Fruit fly (Drosophila melanogaster) whole organism, embryonic: Measurements from ENCODE around the gene CG15404.

Source experiments
- ATbp ChIP-seq: fragments of 200-800 bp; sonication (Bioruptor generic); optimal IDR thresholded peaks from 2 replicates; lab custom pipeline; 2017; ENCODE audit warnings: missing biosample characterization, mild to moderate bottlenecking, missing genetic modification characterization, missing genetic modification reagents
- Abd-B ChIP-seq: fragments of 200-800 bp; sonication (Bioruptor generic); optimal IDR thresholded peaks from 2 replicates; lab custom pipeline; 2018; ENCODE audit warnings: missing biosample characterization, mild to moderate bottlenecking, missing genetic modification characterization, moderate library complexity
- CG10543 ChIP-seq: fragments of 200-800 bp; sonication (Bioruptor generic); optimal IDR thresholded peaks from 3 replicates; lab custom pipeline; 2017; ENCODE audit warnings: missing biosample characterization, mild to moderate bottlenecking, missing genetic modification characterization, moderate library complexity
- CG10979 ChIP-seq: fragments of 200-800 bp; sonication (Bioruptor generic); optimal IDR thresholded peaks from 2 replicates; lab custom pipeline; 2018; ENCODE audit warnings: missing biosample characterization, mild to moderate bottlenecking, missing genetic modification characterization, moderate library complexity
- CG11504 ChIP-seq: fragments of 200-800 bp; sonication (Bioruptor generic); optimal IDR thresholded peaks from 3 replicates; lab custom pipeline; 2019; ENCODE audit warnings: missing biosample characterization, mild to moderate bottlenecking, missing genetic modification characterization, moderate library complexity
- CG12769 ChIP-seq: fragments of 200-800 bp; sonication (Bioruptor generic); optimal IDR thresholded peaks from 2 replicates; lab custom pipeline; 2019; ENCODE audit warnings: missing biosample characterization, mild to moderate bottlenecking, missing genetic modification characterization, moderate library complexity
- CG12942 ChIP-seq: fragments of 200-800 bp; sonication (Bioruptor generic); optimal IDR thresholded peaks from 3 replicates; lab custom pipeline; 2016; ENCODE audit warnings: missing biosample characterization, missing genetic modification characterization
- CG13287 ChIP-seq: fragments of 200-800 bp; sonication (Bioruptor generic); IDR thresholded peaks from 2 replicates; pipeline ENCODE4 v1.3.6; 2022; ENCODE audit warnings: missing biosample characterization, missing genetic modification characterization; ENCODE audit not compliant: partially characterized antibody
- CG2120 ChIP-seq: fragments of 200-800 bp; sonication (Bioruptor generic); optimal IDR thresholded peaks from 3 replicates; lab custom pipeline; 2016; ENCODE audit warnings: missing biosample characterization, missing genetic modification characterization
- CG33557 ChIP-seq: fragments of 200-800 bp; sonication (Bioruptor generic); optimal IDR thresholded peaks from 2 replicates; lab custom pipeline; 2019; ENCODE audit warnings: missing biosample characterization, mild to moderate bottlenecking, missing genetic modification characterization, moderate library complexity
- CG5953 ChIP-seq: fragments of 200-800 bp; sonication (Bioruptor generic); IDR thresholded peaks from 2 replicates; pipeline ENCODE4 v1.3.6; 2022; ENCODE audit warnings: missing biosample characterization, missing genetic modification characterization
- CG6689 ChIP-seq: fragments of 200-800 bp; sonication (Bioruptor generic); IDR thresholded peaks from 2 replicates; pipeline ENCODE4 v1.3.6; 2022; ENCODE audit warnings: missing biosample characterization, missing genetic modification characterization
- CG6791 ChIP-seq: fragments of 200-800 bp; sonication (Bioruptor generic); IDR thresholded peaks from 3 replicates; pipeline ENCODE4 v1.3.6; 2022; ENCODE audit warnings: missing biosample characterization, missing genetic modification characterization; ENCODE audit not compliant: partially characterized antibody
- CG7745 ChIP-seq: fragments of 200-800 bp; sonication (Bioruptor generic); optimal IDR thresholded peaks from 2 replicates; lab custom pipeline; 2018; ENCODE audit warnings: missing biosample characterization, mild to moderate bottlenecking, missing genetic modification characterization, moderate library complexity
- CG8765 ChIP-seq: fragments of 200-800 bp; sonication (Bioruptor generic); IDR thresholded peaks from 2 replicates; pipeline ENCODE4 v1.3.6; 2022; ENCODE audit warnings: missing biosample characterization, missing genetic modification characterization
- CTCF ChIP-seq: fragments of 200-800 bp; sonication (Bioruptor generic); optimal IDR thresholded peaks from 2 replicates; lab custom pipeline; 2017; ENCODE audit warnings: missing biosample characterization, mild to moderate bottlenecking, missing genetic modification characterization, moderate library complexity
- Camta ChIP-seq: fragments of 200-800 bp; sonication (Bioruptor generic); optimal IDR thresholded peaks from 2 replicates; lab custom pipeline; 2016; ENCODE audit warnings: missing biosample characterization, missing genetic modification characterization
- D ChIP-seq, 2 experiments: fragments of 200-800 bp in 1 of 2; fragments of >200 bp in 1 of 2; sonication (Bioruptor generic) in 1 of 2; optimal IDR thresholded peaks; 2 replicates in 1 of 2; 3 replicates in 1 of 2; lab custom pipeline; 2017; ENCODE audit warnings: mild to moderate bottlenecking in 1 of 2, missing biosample characterization in 1 of 2, missing genetic modification characterization in 1 of 2, missing genetic modification reagents in 1 of 2
- D19B ChIP-seq: fragments of 200-800 bp; sonication (Bioruptor generic); optimal IDR thresholded peaks from 2 replicates; lab custom pipeline; 2017; ENCODE audit warnings: missing biosample characterization, mild to moderate bottlenecking, missing genetic modification characterization
- Dad ChIP-seq: fragments of 200-800 bp; sonication (Bioruptor generic); optimal IDR thresholded peaks from 3 replicates; lab custom pipeline; 2016; ENCODE audit warnings: missing biosample characterization, missing genetic modification characterization
- Drgx ChIP-seq: fragments of 200-800 bp; sonication (Bioruptor generic); IDR thresholded peaks from 2 replicates; pipeline ENCODE4 v1.3.6; 2022; ENCODE audit warnings: missing biosample characterization, missing genetic modification characterization
- H2.0 ChIP-seq: fragments of 200-800 bp; sonication (Bioruptor generic); IDR thresholded peaks from 2 replicates; pipeline ENCODE4 v1.3.6; 2022; ENCODE audit warnings: missing biosample characterization, missing genetic modification characterization
- HLH54F ChIP-seq: fragments of 200-800 bp; sonication (Bioruptor generic); optimal IDR thresholded peaks from 3 replicates; lab custom pipeline; 2016; ENCODE audit warnings: missing biosample characterization, missing genetic modification characterization
- Hey ChIP-seq: fragments of 200-800 bp; sonication (Bioruptor generic); optimal IDR thresholded peaks from 3 replicates; lab custom pipeline; 2018; ENCODE audit warnings: missing biosample characterization, mild to moderate bottlenecking, missing genetic modification characterization
- HmgD ChIP-seq: fragments of 200-800 bp; sonication (Bioruptor generic); optimal IDR thresholded peaks from 3 replicates; lab custom pipeline; 2016; ENCODE audit warnings: missing biosample characterization, missing genetic modification characterization
- Hr51 ChIP-seq, 2 experiments: fragments of 200-800 bp; sonication (Bioruptor generic); optimal IDR thresholded peaks; 2 replicates in 1 of 2; 3 replicates in 1 of 2; lab custom pipeline; 2016 to 2018; ENCODE audit warnings: missing biosample characterization in 2 of 2, missing genetic modification characterization in 2 of 2, mild to moderate bottlenecking in 1 of 2, moderate library complexity in 1 of 2
- Kr ChIP-seq: fragments of 200-800 bp; sonication (Bioruptor generic); optimal IDR thresholded peaks from 2 replicates; lab custom pipeline; 2017; ENCODE audit warnings: missing biosample characterization, mild to moderate bottlenecking, missing genetic modification characterization
- Xrp1 ChIP-seq: fragments of 200-800 bp; sonication (Bioruptor generic); IDR thresholded peaks from 2 replicates; pipeline ENCODE4 v1.3.6; 2022; ENCODE audit warnings: missing biosample characterization, missing genetic modification characterization
- YL-1 ChIP-seq: fragments of 200-800 bp; sonication (Bioruptor generic); optimal IDR thresholded peaks from 3 replicates; lab custom pipeline; 2017; ENCODE audit warnings: missing biosample characterization, mild to moderate bottlenecking, missing genetic modification characterization
- crol ChIP-seq: fragments of 200-800 bp; sonication (Bioruptor generic); IDR thresholded peaks from 2 replicates; pipeline ENCODE4 v1.3.6; 2022; ENCODE audit warnings: missing biosample characterization, missing genetic modification characterization
- da ChIP-seq: fragments of 200-800 bp; sonication (Bioruptor generic); optimal IDR thresholded peaks from 2 replicates; lab custom pipeline; 2016; ENCODE audit warnings: missing biosample characterization, missing genetic modification characterization
- fd64A ChIP-seq: fragments of 200-800 bp; sonication (Bioruptor generic); optimal IDR thresholded peaks from 3 replicates; lab custom pipeline; 2018; ENCODE audit warnings: missing biosample characterization, mild to moderate bottlenecking, missing genetic modification characterization
- gcm2 ChIP-seq: fragments of 200-800 bp; sonication (Bioruptor generic); optimal IDR thresholded peaks from 2 replicates; lab custom pipeline; 2016; ENCODE audit warnings: missing biosample characterization, missing genetic modification characterization
- gem ChIP-seq: fragments of 200-800 bp; sonication (Bioruptor generic); optimal IDR thresholded peaks from 2 replicates; lab custom pipeline; 2019; ENCODE audit warnings: missing biosample characterization, mild to moderate bottlenecking, missing genetic modification characterization, moderate library complexity
- hth ChIP-seq: fragments of >200 bp; optimal IDR thresholded peaks from 2 replicates; lab custom pipeline; 2017; ENCODE audit warnings: inconsistent platforms
- lmd ChIP-seq: fragments of 200-800 bp; sonication (Bioruptor generic); IDR thresholded peaks from 2 replicates; pipeline ENCODE4 v1.3.6; 2022; ENCODE audit warnings: missing biosample characterization, missing genetic modification characterization
- nerfin-1 ChIP-seq: fragments of 200-800 bp; sonication (Bioruptor generic); optimal IDR thresholded peaks from 3 replicates; lab custom pipeline; 2019; ENCODE audit warnings: missing biosample characterization, mild to moderate bottlenecking, missing genetic modification characterization, moderate library complexity
- onecut ChIP-seq: fragments of 200-800 bp; sonication (Bioruptor generic); IDR thresholded peaks from 2 replicates; pipeline ENCODE4 v1.3.6; 2022; ENCODE audit warnings: missing biosample characterization, missing genetic modification characterization
- salm ChIP-seq: fragments of 200-800 bp; sonication (Bioruptor generic); optimal IDR thresholded peaks from 2 replicates; lab custom pipeline; 2018; ENCODE audit warnings: missing biosample characterization, mild to moderate bottlenecking, missing genetic modification characterization
- sim ChIP-seq: fragments of 200-800 bp; sonication (Bioruptor generic); IDR thresholded peaks from 2 replicates; pipeline ENCODE4 v1.3.6; 2022; ENCODE audit warnings: missing biosample characterization, missing genetic modification characterization
- sima ChIP-seq: fragments of 200-800 bp; sonication (Bioruptor generic); optimal IDR thresholded peaks from 2 replicates; lab custom pipeline; 2016; ENCODE audit warnings: missing biosample characterization, missing genetic modification characterization
- stc ChIP-seq: fragments of 200-800 bp; sonication (Bioruptor generic); IDR thresholded peaks from 2 replicates; pipeline ENCODE4 v1.3.6; 2022; ENCODE audit warnings: missing biosample characterization, missing genetic modification characterization
- wek ChIP-seq: fragments of 200-800 bp; sonication (Bioruptor generic); optimal IDR thresholded peaks from 3 replicates; lab custom pipeline; 2018; ENCODE audit warnings: missing biosample characterization, mild to moderate bottlenecking, missing genetic modification characterization, moderate library complexity

Gene CG15404

DNA sequence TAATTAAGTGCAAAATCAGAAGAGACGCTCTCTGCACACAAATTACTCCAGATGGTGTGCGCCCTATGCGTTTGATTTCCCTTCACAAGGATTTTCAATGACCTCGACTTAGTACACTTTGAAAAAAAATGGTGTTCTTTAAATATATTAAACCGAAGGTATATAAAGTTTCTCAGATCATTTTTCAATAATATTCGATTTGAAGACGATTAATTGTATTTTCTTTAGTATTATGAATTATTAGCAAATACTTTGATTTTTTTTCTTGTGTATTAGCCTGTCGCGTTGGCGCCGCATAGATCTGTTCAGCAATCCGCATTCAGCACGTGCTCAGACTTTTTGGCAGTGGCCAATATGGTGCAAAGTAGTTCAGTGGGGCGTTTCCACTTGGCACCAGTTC is 46.0 kb upstream of the CG15404 start (continued):
- TF ChIP-seq Abd-B (GFP tag; lab: Kevin White, UChicago) (no peak), gem (tag; lab: Kevin White, UChicago) (peak; percentile 53), HmgD (GFP tag; lab: Kevin White, UChicago) (no peak), Drgx (GFP tag; lab: Robert Waterston, UW) (no peak), Xrp1 (0 out of 2 replicates have a peak, but pooled peaks have one; percentile 6), Dad (GFP tag; lab: Kevin White, UChicago) (no peak), Hr51 (GFP tag; optimal IDR thresholded peaks at IDR 0.05; lab: Kevin White, UChicago) (peak in 1 of 2 experiments; percentile 12), CG10979 (peak; percentile 46)
- TF ChIP-seq, all 482 proteins: peak for 26

DNA sequence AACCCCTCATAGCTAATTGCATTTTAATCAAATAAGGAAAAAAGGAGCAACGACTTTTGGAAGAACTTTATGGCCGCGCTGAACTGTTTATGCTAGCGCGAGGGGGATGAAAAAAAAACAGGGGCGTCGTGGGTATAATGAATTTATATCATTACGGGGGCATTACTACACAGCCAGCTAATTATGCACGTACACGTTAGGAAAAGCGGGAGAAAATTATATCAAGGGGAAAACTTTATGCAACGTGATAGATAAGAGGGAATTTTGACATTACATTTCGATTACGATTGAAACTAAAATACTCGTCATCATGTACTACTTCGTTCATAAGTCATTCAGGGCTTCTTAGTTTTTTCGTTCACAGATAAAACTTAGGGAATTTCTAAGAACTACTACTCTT is 45.4 kb upstream of the CG15404 start, which contains the start of gene CG15403:
Gene CG15403 (plus strand): TSS at position 301 of the 400 bp plus-strand sequence.
- TF ChIP-seq D19B, result no peak
- no peak for TF ChIP-seq CG8765
- TF ChIP-seq lmd (GFP tag; lab: Robert Waterston, UW), result no peak
- no peak for TF ChIP-seq gcm2 (GFP tag; lab: Kevin White, UChicago)
- TF ChIP-seq da, result no peak
- no peak for TF ChIP-seq HLH54F
- TF ChIP-seq H2.0, result no peak
- TF ChIP-seq D (optimal IDR thresholded peaks at IDR 0.05; lab: Kevin White, UChicago), result no peak
- TF ChIP-seq D (GFP tag; optimal IDR thresholded peaks at IDR 0.05; lab: Kevin White, UChicago), result no peak
- TF ChIP-seq Camta, result no peak
- no peak for TF ChIP-seq fd64A (GFP tag; lab: Kevin White, UChicago)
- no peak for TF ChIP-seq CG13287 (GFP tag; lab: Robert Waterston, UW)
- no peak for TF ChIP-seq YL-1 (GFP tag; lab: Kevin White, UChicago)
- TF ChIP-seq CG12769 (tag; lab: Kevin White, UChicago), result no peak
- TF ChIP-seq salm (tag; lab: Kevin White, UChicago), result no peak
- TF ChIP-seq Hey (tag; lab: Kevin White, UChicago), result no peak

DNA sequence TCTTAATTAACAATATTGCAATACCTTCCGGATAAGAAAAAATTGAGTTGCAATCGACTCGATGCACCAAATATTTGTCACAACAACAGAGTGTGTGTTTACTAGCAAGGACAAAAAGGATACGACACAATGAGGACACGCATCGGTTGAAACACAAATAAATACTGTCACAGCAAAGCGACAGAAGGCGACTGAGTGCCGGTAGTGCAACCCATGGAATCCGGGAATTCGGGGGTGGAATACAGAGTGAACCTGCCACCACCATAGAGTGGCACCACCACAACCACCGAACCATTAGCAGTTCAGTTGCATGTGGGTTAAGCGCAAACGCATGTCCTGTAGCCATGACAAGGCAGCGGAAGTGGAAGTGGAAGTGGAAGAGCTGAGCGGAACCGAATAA is 43.4 kb upstream of the CG15404 start:
- TF ChIP-seq nerfin-1 (tag; lab: Kevin White, UChicago) (peak; percentile 94), CG2120 (GFP tag; lab: Kevin White, UChicago) (no peak)

DNA sequence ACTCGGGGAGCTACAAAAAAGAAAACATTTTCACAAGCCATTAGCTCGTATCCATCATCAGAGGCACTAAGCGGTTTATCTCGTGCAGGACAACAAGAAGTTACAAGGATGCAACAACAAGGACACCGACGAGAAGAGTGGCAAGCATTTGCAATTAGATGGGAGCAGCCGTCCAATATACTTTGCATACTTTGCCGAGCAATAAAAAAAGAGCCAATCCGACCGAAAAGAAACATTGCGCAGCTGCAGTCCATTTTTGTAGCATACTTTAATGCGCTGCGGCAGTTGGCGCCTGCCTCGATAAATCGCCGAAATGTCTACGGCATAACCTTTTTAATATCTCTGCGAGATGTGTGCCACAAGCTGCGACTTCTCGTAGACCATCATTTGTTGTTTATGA is 42.1 kb upstream of the CG15404 start:
- TF ChIP-seq sima (GFP tag; lab: Kevin White, UChicago) (no peak), CTCF (peak; percentile 39), CG11504 (peak; percentile 27), sim (GFP tag; lab: Robert Waterston, UW) (peak; percentile 32; the same call in 1 of the 2 replicates)

DNA sequence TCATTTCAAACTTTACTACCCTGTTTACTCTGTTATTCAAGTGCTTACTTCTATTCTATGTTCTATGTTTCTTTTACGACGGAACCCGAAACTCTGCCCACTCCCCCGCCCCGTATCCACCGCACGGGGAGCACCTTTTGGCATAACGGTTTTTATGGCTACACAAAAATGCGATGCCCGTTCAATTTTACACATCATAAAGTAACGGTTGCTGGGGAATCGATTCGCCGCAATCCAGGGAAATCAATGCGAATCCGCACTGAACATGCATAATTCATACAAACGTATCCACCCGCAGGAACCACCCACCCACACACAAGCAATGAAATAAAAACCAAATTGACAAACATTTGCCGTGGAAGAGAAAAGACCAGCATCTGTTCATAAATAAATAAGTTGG is 29.9 kb upstream of the CG15404 start:
- TF ChIP-seq hth (lab: Kevin White, UChicago), result no peak
- TF ChIP-seq CG6689 (GFP tag; lab: Robert Waterston, UW), result no peak
- TF ChIP-seq onecut (GFP tag; lab: Robert Waterston, UW), result peak; percentile 53
- no peak for TF ChIP-seq CG12942 (GFP tag; lab: Kevin White, UChicago)
- TF ChIP-seq CG6791 (GFP tag; lab: Robert Waterston, UW), result no peak
- no peak for TF ChIP-seq ATbp
- TF ChIP-seq crol (GFP tag; lab: Robert Waterston, UW), result peak; percentile 6; the same call in 1 of the 2 replicates
- TF ChIP-seq wek, result no peak
- TF ChIP-seq Kr (GFP tag; lab: Kevin White, UChicago), result no peak
- no peak for TF ChIP-seq CG5953
- TF ChIP-seq stc, result no peak
- TF ChIP-seq CG7745 (tag; lab: Kevin White, UChicago), result no peak
- no peak for TF ChIP-seq CG33557 (GFP tag; lab: Kevin White, UChicago)
- TF ChIP-seq CG10543 (GFP tag; lab: Kevin White, UChicago), result no peak
